Fruit fly (Drosophila melanogaster) whole organism, pupa: ENCODE measurements around the gene r.

Experiments used
- CG10348 ChIP-seq: fragments of 200-800 bp; sonication (Bioruptor generic); IDR thresholded peaks from 2 replicates; pipeline ENCODE4 v1.3.6; 2022; ENCODE audit warnings: missing biosample characterization, missing genetic modification characterization
- CG13204 ChIP-seq: fragments of 200-800 bp; sonication (Bioruptor generic); optimal IDR thresholded peaks from 2 replicates; lab custom pipeline; 2018; ENCODE audit warnings: missing biosample characterization, mild to moderate bottlenecking, missing genetic modification characterization, moderate library complexity
- CG14655 ChIP-seq: fragments of 200-800 bp; sonication (Bioruptor generic); optimal IDR thresholded peaks from 3 replicates; lab custom pipeline; 2017; ENCODE audit warnings: mild to moderate bottlenecking, missing biosample characterization, missing genetic modification reagents, missing genetic modification characterization
- CG34367 ChIP-seq: fragments of 200-800 bp; sonication (Bioruptor generic); optimal IDR thresholded peaks from 2 replicates; lab custom pipeline; 2018; ENCODE audit warnings: missing biosample characterization, mild to moderate bottlenecking, missing genetic modification characterization
- EcR ChIP-seq: fragments of 200-800 bp; sonication (Bioruptor generic); optimal IDR thresholded peaks from 3 replicates; lab custom pipeline; 2019; ENCODE audit warnings: missing biosample characterization, missing genetic modification characterization, mild to moderate bottlenecking, moderate library complexity, missing genetic modification reagents
- Ets98B ChIP-seq: fragments of 200-800 bp; sonication (Bioruptor generic); IDR thresholded peaks from 2 replicates; pipeline ENCODE4 v1.3.6; 2022; ENCODE audit warnings: missing biosample characterization, missing genetic modification characterization
- Snoo ChIP-seq: fragments of 200-800 bp; sonication (Bioruptor generic); optimal IDR thresholded peaks from 3 replicates; lab custom pipeline; 2017; ENCODE audit warnings: missing biosample characterization, mild to moderate bottlenecking, missing genetic modification characterization, inconsistent platforms

DNA sequence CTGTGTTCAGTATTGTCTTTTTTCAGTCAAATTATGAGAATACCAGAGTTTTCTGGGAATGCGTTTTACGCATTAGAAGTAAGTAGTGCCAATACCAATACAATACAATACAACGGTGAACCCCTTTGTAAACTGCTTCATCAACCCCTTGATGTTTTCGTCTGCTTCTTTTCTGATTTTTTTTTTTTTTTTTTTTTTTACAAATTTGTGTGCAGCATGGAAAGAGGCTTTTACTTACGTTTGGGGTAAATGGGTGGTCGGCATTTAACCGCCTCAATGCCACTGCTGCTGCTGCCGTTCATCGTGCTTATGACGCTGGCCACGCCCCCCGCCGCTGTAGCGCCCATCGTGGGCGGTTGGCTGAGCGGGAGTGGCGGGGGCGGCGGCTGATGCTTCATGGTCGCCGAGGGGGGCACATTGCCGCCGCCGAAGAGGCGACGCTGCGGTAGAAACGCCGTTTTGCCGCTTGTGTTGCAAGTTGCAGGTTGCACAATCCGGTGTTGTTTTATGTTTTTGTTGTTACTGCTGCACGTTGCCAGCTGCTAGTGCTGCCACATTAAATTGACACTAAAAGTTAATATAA, 38.7 kb downstream of the r start:
- TF ChIP-seq Snoo (tag; lab: Kevin White, UChicago) (no peak), CG10348 (no peak), Ets98B (GFP tag; lab: Robert Waterston, UW) (no peak), CG13204 (GFP tag; lab: Kevin White, UChicago) (peak; percentile 55), EcR (GFP tag; lab: Kevin White, UChicago) (no peak), CG34367 (tag; lab: Kevin White, UChicago) (no peak), CG14655 (GFP tag; lab: Kevin White, UChicago) (no peak)
